Worm (Caenorhabditis elegans) whole organism, midembryonic: ENCODE data around the gene hrpu-2.
"Not testable (repeated sequence)": the region's sequence is repeated elsewhere in the genome, so short reads cannot be mapped to it uniquely, and the experiment has no call there.

Experiments
- T22C8.4 ChIP-seq: fragments of 200-800 bp; sonication (Bioruptor generic); IDR thresholded peaks from 2 replicates; pipeline ENCODE4 v1.3.6; 2022; ENCODE audit warnings: missing genetic modification characterization, missing compliant biosample characterization
- cog-1 ChIP-seq: sonication (generic microtip); optimal IDR thresholded peaks from 2 replicates; lab custom pipeline; 2016; ENCODE audit warnings: missing genetic modification characterization, missing compliant biosample characterization
- flt-1 ChIP-seq: fragments of 200-800 bp; sonication (Bioruptor generic); IDR thresholded peaks from 2 replicates; pipeline ENCODE4 v1.3.6; 2022; ENCODE audit warnings: missing genetic modification characterization, missing compliant biosample characterization
- med-1 ChIP-seq: sonication (generic microtip); optimal IDR thresholded peaks from 2 replicates; lab custom pipeline; 2017; ENCODE audit warnings: missing genetic modification characterization, mild to moderate bottlenecking, missing compliant biosample characterization, antibody characterized with exemption, missing genetic modification reagents; ENCODE audit not compliant: insufficient read depth
- ref-1 ChIP-seq: fragments of 200-800 bp; sonication (Bioruptor generic); conservative IDR thresholded peaks from 2 replicates; pipeline ENCODE4 v1.3.6; 2022; ENCODE audit warnings: missing genetic modification reagents, missing genetic modification characterization, missing compliant biosample characterization
- tab-1 ChIP-seq: fragments of 200-800 bp; sonication (Bioruptor generic); IDR thresholded peaks from 2 replicates; pipeline ENCODE4 v1.3.6; 2022; ENCODE audit warnings: missing genetic modification characterization, missing compliant biosample characterization
- ztf-29 ChIP-seq: fragments of 200-800 bp; sonication (Bioruptor generic); IDR thresholded peaks from 2 replicates; pipeline ENCODE4 v1.3.6; 2022; ENCODE audit warnings: missing genetic modification reagents, missing genetic modification characterization, missing compliant biosample characterization

ce11 chrIV:2135880-2136279 lies 41.8 kb upstream of the hrpu-2 start:
- TF ChIP-seq med-1 (GFP tag; lab: Kevin White, UChicago); cog-1 (tag; lab: Kevin White, UChicago); ztf-29 (GFP tag; lab: Robert Waterston, UW); ref-1; tab-1 (GFP tag; lab: Robert Waterston, UW); T22C8.4 (GFP tag; lab: Robert Waterston, UW): not testable (repeated sequence)
- peak; percentile 73; the same call in 1 of the 2 replicates for TF ChIP-seq flt-1 (GFP tag; lab: Robert Waterston, UW)
